Worm (Caenorhabditis elegans): ENCODE measurements around the gene vglu-2.

DNA sequence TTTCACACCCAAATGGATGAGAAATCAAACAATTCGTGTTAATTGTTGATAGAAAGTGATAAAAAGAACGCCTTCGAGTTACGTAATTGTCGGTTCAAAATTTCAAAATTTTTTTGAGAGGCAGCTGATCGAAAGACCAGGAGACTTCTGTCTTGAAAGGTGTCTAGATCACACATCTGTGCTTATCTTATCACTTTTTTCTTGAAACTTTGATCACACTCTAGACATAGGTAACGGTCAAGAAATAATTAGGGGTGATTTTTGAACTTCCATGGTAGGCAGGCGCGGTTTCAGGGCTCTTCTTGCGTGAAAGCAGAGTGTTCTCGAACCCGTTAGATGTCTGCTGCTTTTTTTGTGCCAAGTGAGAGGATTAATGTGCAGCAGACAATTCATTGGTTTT, 1.6 kb upstream of the vglu-2 start:
- TF ChIP-seq nhr-41 (GFP tag; IDR thresholded peaks at IDR 0.05) = no peak
- no peak for TF ChIP-seq aha-1 (tag)
- TF ChIP-seq pha-4 (GFP tag; IDR thresholded peaks at IDR 0.05) = no peak
- TF ChIP-seq pha-4 (tag; optimal IDR thresholded peaks at IDR 0.05) = no peak
- no peak for TF ChIP-seq Y75B8A.6 (GFP tag; IDR thresholded peaks at IDR 0.05)
- TF ChIP-seq lin-1 (GFP tag; IDR thresholded peaks at IDR 0.05) = no peak
- no peak for TF ChIP-seq ama-1 (optimal IDR thresholded peaks at IDR 0.05)
- TF ChIP-seq fkh-10 (GFP tag; optimal IDR thresholded peaks at IDR 0.05) = no peak

Data from whole organism, L4 larva.